Fruit fly (Drosophila melanogaster) whole organism, embryonic: ENCODE data around the gene CG2247.

Experiments
- Asciz ChIP-seq: fragments of 200-800 bp; sonication (Bioruptor generic); optimal IDR thresholded peaks from 2 replicates; lab custom pipeline; 2017; ENCODE audit warnings: missing biosample characterization, mild to moderate bottlenecking, missing genetic modification characterization, missing genetic modification reagents
- BEAF-32 ChIP-seq: fragments of 200-800 bp; sonication (Bioruptor generic); optimal IDR thresholded peaks from 3 replicates; lab custom pipeline; 2017; ENCODE audit warnings: missing biosample characterization, missing genetic modification characterization, mild to moderate bottlenecking, moderate library complexity, missing genetic modification reagents
- CG12155 ChIP-seq: fragments of 200-800 bp; sonication (Bioruptor generic); optimal IDR thresholded peaks from 3 replicates; lab custom pipeline; 2016; ENCODE audit warnings: missing biosample characterization, missing genetic modification characterization
- CG14710 ChIP-seq: fragments of 200-800 bp; sonication (Bioruptor generic); optimal IDR thresholded peaks from 3 replicates; lab custom pipeline; 2019; ENCODE audit warnings: missing biosample characterization, mild to moderate bottlenecking, missing genetic modification characterization, moderate library complexity
- CG14860 ChIP-seq: fragments of 200-800 bp; sonication (Bioruptor generic); IDR thresholded peaks from 3 replicates; pipeline ENCODE4 v1.3.6; 2022; ENCODE audit warnings: missing biosample characterization, missing genetic modification characterization; ENCODE audit not compliant: partially characterized antibody
- CG15514 ChIP-seq: fragments of 200-800 bp; sonication (Bioruptor generic); optimal IDR thresholded peaks from 3 replicates; lab custom pipeline; 2017; ENCODE audit warnings: missing biosample characterization, missing genetic modification characterization, mild to moderate bottlenecking, moderate library complexity, missing genetic modification reagents
- CG1603 ChIP-seq: fragments of 200-800 bp; sonication (Bioruptor generic); optimal IDR thresholded peaks from 2 replicates; lab custom pipeline; 2019; ENCODE audit warnings: missing biosample characterization, mild to moderate bottlenecking, missing genetic modification characterization, moderate library complexity
- CG16813 ChIP-seq: fragments of 200-800 bp; sonication (Bioruptor generic); IDR thresholded peaks from 3 replicates; pipeline ENCODE4 v1.3.6; 2022; ENCODE audit warnings: missing biosample characterization, missing genetic modification characterization; ENCODE audit not compliant: partially characterized antibody
- CG17802 ChIP-seq: fragments of 200-800 bp; sonication (Bioruptor generic); optimal IDR thresholded peaks from 2 replicates; lab custom pipeline; 2018; ENCODE audit warnings: missing biosample characterization, mild to moderate bottlenecking, missing genetic modification characterization, moderate library complexity
- CG17829 ChIP-seq: fragments of 200-800 bp; optimal IDR thresholded peaks from 2 replicates; lab custom pipeline; 2019; ENCODE audit warnings: missing biosample characterization, mild to moderate bottlenecking, missing genetic modification characterization, moderate library complexity
- CG18599 ChIP-seq: fragments of 200-800 bp; sonication (Bioruptor generic); optimal IDR thresholded peaks from 3 replicates; lab custom pipeline; 2017; ENCODE audit warnings: missing biosample characterization, missing genetic modification characterization, mild to moderate bottlenecking, moderate library complexity, missing genetic modification reagents
- CG2129 ChIP-seq: fragments of 200-800 bp; sonication (Bioruptor generic); IDR thresholded peaks from 2 replicates; pipeline ENCODE4 v1.3.6; 2022; ENCODE audit warnings: missing biosample characterization, missing genetic modification characterization; ENCODE audit not compliant: partially characterized antibody
- CG2712 ChIP-seq: fragments of 200-800 bp; optimal IDR thresholded peaks from 3 replicates; lab custom pipeline; 2019; ENCODE audit warnings: missing biosample characterization, mild to moderate bottlenecking, missing genetic modification characterization, moderate library complexity
- CG4617 ChIP-seq: fragments of 200-800 bp; sonication (Bioruptor generic); optimal IDR thresholded peaks from 3 replicates; lab custom pipeline; 2016; ENCODE audit warnings: missing biosample characterization, missing genetic modification characterization, borderline replicate concordance
- CG6791 ChIP-seq: fragments of 200-800 bp; sonication (Bioruptor generic); IDR thresholded peaks from 3 replicates; pipeline ENCODE4 v1.3.6; 2022; ENCODE audit warnings: missing biosample characterization, missing genetic modification characterization; ENCODE audit not compliant: partially characterized antibody
- CG7357 ChIP-seq: fragments of 200-800 bp; sonication (Bioruptor generic); IDR thresholded peaks from 3 replicates; pipeline ENCODE4 v1.3.6; 2022; ENCODE audit warnings: missing biosample characterization, missing genetic modification characterization
- CG8924 ChIP-seq: fragments of 200-800 bp; optimal IDR thresholded peaks from 3 replicates; lab custom pipeline; 2019; ENCODE audit warnings: missing biosample characterization, mild to moderate bottlenecking, missing genetic modification characterization, moderate library complexity
- CkIIα-i1 ChIP-seq: fragments of 200-800 bp; sonication (Bioruptor generic); IDR thresholded peaks from 2 replicates; pipeline ENCODE4 v1.3.6; 2022; ENCODE audit warnings: missing biosample characterization, missing genetic modification characterization
- Dll ChIP-seq: fragments of 200-800 bp; sonication (Bioruptor generic); IDR thresholded peaks from 4 replicates; pipeline ENCODE4 v1.3.6; 2022; ENCODE audit warnings: missing biosample characterization, missing genetic modification characterization; ENCODE audit not compliant: partially characterized antibody
- Dp ChIP-seq: fragments of 200-800 bp; sonication (Bioruptor generic); optimal IDR thresholded peaks from 2 replicates; lab custom pipeline; 2018; ENCODE audit warnings: missing biosample characterization, mild to moderate bottlenecking, missing genetic modification characterization, moderate library complexity
- Eip74EF ChIP-seq, 2 experiments: fragments of 200-800 bp in 1 of 2; fragments of >200 bp in 1 of 2; sonication (Bioruptor generic) in 1 of 2; optimal IDR thresholded peaks; 2 replicates each; lab custom pipeline; 2017 to 2019; ENCODE audit warnings: missing biosample characterization in 2 of 2, missing genetic modification characterization in 2 of 2, mild to moderate bottlenecking in 1 of 2, moderate library complexity in 1 of 2
- Fer1 ChIP-seq: fragments of 200-800 bp; sonication (Bioruptor generic); optimal IDR thresholded peaks from 2 replicates; lab custom pipeline; 2017; ENCODE audit warnings: missing biosample characterization, mild to moderate bottlenecking, missing genetic modification characterization
- HLH4C ChIP-seq: fragments of 200-800 bp; sonication (Bioruptor generic); IDR thresholded peaks from 3 replicates; pipeline ENCODE4 v1.3.6; 2022; ENCODE audit warnings: missing biosample characterization, missing genetic modification characterization; ENCODE audit not compliant: partially characterized antibody
- Hr51 ChIP-seq, 2 experiments: fragments of 200-800 bp; sonication (Bioruptor generic); optimal IDR thresholded peaks; 2 replicates in 1 of 2; 3 replicates in 1 of 2; lab custom pipeline; 2016 to 2018; ENCODE audit warnings: missing biosample characterization in 2 of 2, missing genetic modification characterization in 2 of 2, mild to moderate bottlenecking in 1 of 2, moderate library complexity in 1 of 2
- Med ChIP-seq: fragments of 200-800 bp; sonication (Bioruptor generic); peaks from one replicate; lab custom pipeline; 2016; ENCODE audit warnings: missing biosample characterization, missing genetic modification characterization, mild to moderate bottlenecking, inconsistent platforms, moderate library complexity
- Neu2 ChIP-seq: fragments of 200-800 bp; sonication (Bioruptor generic); optimal IDR thresholded peaks from 3 replicates; lab custom pipeline; 2016; ENCODE audit warnings: missing biosample characterization, missing genetic modification characterization, borderline replicate concordance
- Nf-YC ChIP-seq: fragments of 200-800 bp; optimal IDR thresholded peaks from 3 replicates; lab custom pipeline; 2019; ENCODE audit warnings: missing biosample characterization, mild to moderate bottlenecking, missing genetic modification characterization, moderate library complexity
- PHDP ChIP-seq: fragments of 200-800 bp; sonication (Bioruptor generic); optimal IDR thresholded peaks from 3 replicates; lab custom pipeline; 2018; ENCODE audit warnings: missing biosample characterization, mild to moderate bottlenecking, missing genetic modification characterization, moderate library complexity
- Sry-δ ChIP-seq: fragments of 200-800 bp; sonication (Bioruptor generic); optimal IDR thresholded peaks from 2 replicates; lab custom pipeline; 2016; ENCODE audit warnings: missing biosample characterization, missing genetic modification characterization
- abd-A ChIP-seq: fragments of 200-800 bp; sonication (Bioruptor generic); optimal IDR thresholded peaks from 3 replicates; lab custom pipeline; 2019; ENCODE audit warnings: missing biosample characterization, mild to moderate bottlenecking, missing genetic modification characterization, moderate library complexity
- ato ChIP-seq: fragments of 200-800 bp; sonication (Bioruptor generic); IDR thresholded peaks from 2 replicates; pipeline ENCODE4 v1.3.6; 2022; ENCODE audit warnings: missing biosample characterization, missing genetic modification characterization; ENCODE audit not compliant: partially characterized antibody
- bcd ChIP-seq: fragments of 200-800 bp; sonication (Bioruptor generic); optimal IDR thresholded peaks from 2 replicates; lab custom pipeline; 2017; ENCODE audit warnings: missing biosample characterization, mild to moderate bottlenecking, missing genetic modification characterization
- fd96Cb ChIP-seq: fragments of 200-800 bp; sonication (Bioruptor generic); optimal IDR thresholded peaks from 2 replicates; lab custom pipeline; 2018; ENCODE audit warnings: missing biosample characterization, mild to moderate bottlenecking, missing genetic modification characterization, moderate library complexity
- hb ChIP-seq: fragments of 200-800 bp; sonication (Bioruptor generic); IDR thresholded peaks from 3 replicates; pipeline ENCODE4 v1.3.6; 2022; ENCODE audit warnings: missing biosample characterization, missing genetic modification characterization; ENCODE audit not compliant: partially characterized antibody
- hbn ChIP-seq: fragments of 200-800 bp; sonication (Bioruptor generic); IDR thresholded peaks from 2 replicates; pipeline ENCODE4 v1.3.6; 2022; ENCODE audit warnings: missing biosample characterization, missing genetic modification characterization; ENCODE audit not compliant: partially characterized antibody
- inv ChIP-seq: fragments of 200-800 bp; sonication (Bioruptor generic); IDR thresholded peaks from 2 replicates; pipeline ENCODE4 v1.3.6; 2022; ENCODE audit warnings: missing biosample characterization, missing genetic modification characterization; ENCODE audit not compliant: partially characterized antibody
- p53 ChIP-seq: fragments of 200-800 bp; sonication (Bioruptor generic); optimal IDR thresholded peaks from 2 replicates; lab custom pipeline; 2016; ENCODE audit warnings: missing biosample characterization, missing genetic modification characterization
- sc ChIP-seq, 3 experiments: fragments of >200 bp in 2 of 3; fragments of 200-800 bp in 1 of 3; sonication (Bioruptor generic) in 1 of 3; optimal IDR thresholded peaks; 2 replicates in 2 of 3; 3 replicates in 1 of 3; lab custom pipeline; 2017; ENCODE audit warnings: mild to moderate bottlenecking in 1 of 3, missing biosample characterization in 1 of 3, missing genetic modification characterization in 1 of 3, missing genetic modification reagents in 1 of 3
- sens ChIP-seq: fragments of 200-800 bp; sonication (Bioruptor generic); peaks from one replicate; lab custom pipeline; 2016; ENCODE audit warnings: missing biosample characterization, missing genetic modification characterization
- sna ChIP-seq: fragments of 200-800 bp; sonication (Bioruptor generic); IDR thresholded peaks from 2 replicates; pipeline ENCODE4 v1.3.6; 2022; ENCODE audit warnings: missing biosample characterization, missing genetic modification characterization; ENCODE audit not compliant: partially characterized antibody
- ssp ChIP-seq: fragments of 200-800 bp; sonication (Bioruptor generic); IDR thresholded peaks from 2 replicates; pipeline ENCODE4 v1.3.6; 2022; ENCODE audit warnings: missing biosample characterization, missing genetic modification characterization
- stwl ChIP-seq: fragments of 200-800 bp; sonication (Bioruptor generic); optimal IDR thresholded peaks from 3 replicates; lab custom pipeline; 2018; ENCODE audit warnings: missing biosample characterization, mild to moderate bottlenecking, missing genetic modification characterization, moderate library complexity
- tna ChIP-seq: fragments of 200-800 bp; sonication (Bioruptor generic); IDR thresholded peaks from 2 replicates; pipeline ENCODE4 v1.3.6; 2022; ENCODE audit warnings: missing biosample characterization, missing genetic modification characterization; ENCODE audit not compliant: partially characterized antibody
- vnd ChIP-seq: fragments of 200-800 bp; sonication (Bioruptor generic); IDR thresholded peaks from 3 replicates; pipeline ENCODE4 v1.3.6; 2022; ENCODE audit warnings: missing biosample characterization, missing genetic modification characterization; ENCODE audit not compliant: partially characterized antibody

Gene CG2247

DNA sequence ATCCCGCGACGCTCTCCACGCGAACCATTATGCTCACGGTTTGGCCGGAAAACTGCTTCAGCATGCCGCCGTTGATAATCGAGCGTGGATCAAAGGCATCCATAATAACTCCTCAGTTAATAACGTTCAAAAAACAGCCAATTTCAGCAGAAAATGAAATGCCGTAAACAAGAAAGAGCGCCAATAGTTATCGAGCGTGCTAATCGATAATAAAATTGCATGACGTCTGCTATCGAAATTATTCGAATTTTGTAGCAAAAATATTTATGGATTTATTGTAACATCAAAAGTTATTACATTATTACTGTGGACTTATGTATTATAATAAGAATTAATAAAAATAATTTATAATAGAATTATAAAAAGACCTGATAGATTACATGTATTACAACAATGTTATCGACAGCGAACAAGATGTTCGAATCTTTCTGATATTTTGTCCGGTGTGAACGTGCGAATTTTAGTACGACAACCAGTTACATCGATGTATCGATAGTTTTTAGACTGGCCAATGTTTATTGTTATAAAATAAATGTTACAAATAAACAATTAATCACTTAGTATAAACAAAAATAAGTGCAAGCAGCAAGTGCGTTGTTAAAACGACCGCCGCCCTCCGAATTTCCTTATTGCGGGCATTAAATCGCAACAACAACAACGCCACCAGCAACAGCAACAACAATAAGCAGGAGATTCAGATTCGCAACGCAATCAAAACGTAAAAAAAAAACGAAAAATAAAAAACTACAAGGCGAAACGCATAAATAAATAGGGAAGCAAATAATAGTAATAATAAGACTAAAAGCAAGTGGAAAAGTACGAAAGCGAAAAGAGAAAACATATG lies 4.4 kb upstream of the CG2247 start, which contains the start of the genes RPA3 and Met (continued):
- peak; percentile 6 for TF ChIP-seq PHDP (tag; lab: Kevin White, UChicago)
- peak; percentile 28 for TF ChIP-seq CG14710 (tag; lab: Kevin White, UChicago)
- TF ChIP-seq CG16813 (GFP tag; lab: Robert Waterston, UW), result peak; percentile 60; the same call in 2 of the 3 replicates
- peak; percentile 14 for TF ChIP-seq Nf-YC (tag; lab: Kevin White, UChicago)
- TF ChIP-seq Neu2, result no peak
- TF ChIP-seq hbn (GFP tag; lab: Robert Waterston, UW), result peak; percentile 42; the same call in 1 of the 2 replicates
- peak; percentile 71; the same call in 1 of the 3 replicates for TF ChIP-seq hb (GFP tag; lab: Robert Waterston, UW)
- TF ChIP-seq sc (optimal IDR thresholded peaks at IDR 0.05; lab: Kevin White, UChicago), result no peak
- TF ChIP-seq sc (GFP tag; optimal IDR thresholded peaks at IDR 0.05; lab: Kevin White, UChicago), result no peak
- TF ChIP-seq Dll (GFP tag; lab: Robert Waterston, UW), result peak; percentile 81
- TF ChIP-seq Med (GFP tag; lab: Kevin White, UChicago), result peak; percentile 70
- TF ChIP-seq CG8924 (tag; lab: Kevin White, UChicago), result peak; percentile 47
- no peak for TF ChIP-seq Hr51 (GFP tag; optimal IDR thresholded peaks at IDR 0.05; lab: Kevin White, UChicago)
- TF ChIP-seq ssp (GFP tag; lab: Robert Waterston, UW), result peak; percentile 67
- TF ChIP-seq CkIIα-i1 (GFP tag; lab: Robert Waterston, UW), result no peak
- peak; percentile 52; the same call in 1 of the 3 replicates for TF ChIP-seq CG6791
- peak; percentile 64 for TF ChIP-seq Dp (GFP tag; lab: Kevin White, UChicago)
- TF ChIP-seq Sry-δ (GFP tag; lab: Kevin White, UChicago), result peak; percentile 21
- TF ChIP-seq BEAF-32, result peak; percentile 72
- peak; percentile 78 for TF ChIP-seq CG4617
- no peak for TF ChIP-seq abd-A (tag; lab: Kevin White, UChicago)
- peak; percentile 56 for TF ChIP-seq stwl
- TF ChIP-seq CG18599 (GFP tag; lab: Kevin White, UChicago), result no peak
- TF ChIP-seq bcd, result no peak
- TF ChIP-seq HLH4C (GFP tag; lab: Robert Waterston, UW), result peak; percentile 61; the same call in 1 of the 3 replicates
- peak; percentile 87 for TF ChIP-seq CG7357 (GFP tag; lab: Robert Waterston, UW)
- peak; percentile 54 for TF ChIP-seq inv
- TF ChIP-seq CG15514 (GFP tag; lab: Kevin White, UChicago), result peak; percentile 51
- no peak for TF ChIP-seq Asciz (GFP tag; lab: Kevin White, UChicago)
- TF ChIP-seq p53, result no peak
- TF ChIP-seq sens (GFP tag; lab: Kevin White, UChicago), result peak; percentile 54
- peak; percentile 38 for TF ChIP-seq CG1603 (tag; lab: Kevin White, UChicago)
- no peak for TF ChIP-seq CG12155 (GFP tag; lab: Kevin White, UChicago)
- peak; percentile 65 for TF ChIP-seq vnd (GFP tag; lab: Robert Waterston, UW)
- TF ChIP-seq CG17802, result peak; percentile 58
- peak; percentile 58; the same call in 1 of the 2 replicates for TF ChIP-seq tna
- TF ChIP-seq sna (GFP tag; lab: Robert Waterston, UW), result peak; percentile 77
- peak; percentile 42 for TF ChIP-seq CG2129 (GFP tag; lab: Robert Waterston, UW)
- TF ChIP-seq CG2712 (tag; lab: Kevin White, UChicago), result peak; percentile 35
- peak; percentile 82 for TF ChIP-seq CG14860 (GFP tag; lab: Robert Waterston, UW)
- no peak for TF ChIP-seq fd96Cb
- peak; percentile 7 for TF ChIP-seq Fer1 (GFP tag; lab: Kevin White, UChicago)
- no peak for TF ChIP-seq Eip74EF (GFP tag; optimal IDR thresholded peaks at IDR 0.05; lab: Kevin White, UChicago)
- TF ChIP-seq ato (GFP tag; lab: Robert Waterston, UW), result peak; percentile 55; the same call in 1 of the 2 replicates
- TF ChIP-seq CG17829 (tag; lab: Kevin White, UChicago), result peak; percentile 29
